Worm (Caenorhabditis elegans) whole organism, L4/young adult: ENCODE measurements around the gene srg-26.

ENCODE experiments used
- dao-5 ChIP-seq: sonication (generic microtip); optimal IDR thresholded peaks from 2 replicates; lab custom pipeline; 2016; ENCODE audit warnings: missing genotype, missing genetic modification characterization, moderate library complexity, missing compliant biosample characterization
- him-1 ChIP-seq: sonication (generic microtip); optimal IDR thresholded peaks from 2 replicates; lab custom pipeline; 2016; ENCODE audit warnings: missing genotype, missing genetic modification reagents, missing genetic modification characterization, missing compliant biosample characterization

DNA sequence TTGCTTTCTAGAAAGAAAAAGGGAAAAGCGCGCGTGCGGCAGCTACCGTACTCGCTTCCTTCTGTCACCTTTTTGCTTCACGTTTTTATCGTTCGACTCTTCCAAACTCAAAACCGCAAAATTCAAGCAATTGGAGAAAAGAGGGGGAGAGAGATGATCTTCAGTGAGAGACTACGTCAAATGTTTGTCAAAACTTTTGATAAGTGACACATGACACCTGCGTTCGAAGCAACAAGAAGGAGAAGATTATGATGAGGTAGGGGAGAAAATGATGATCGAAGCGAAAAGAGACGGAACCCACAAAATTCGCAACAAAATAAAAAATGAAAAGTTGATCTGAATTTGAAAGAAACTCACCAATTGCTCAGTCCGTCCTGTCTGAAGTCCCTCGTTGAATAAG is 12.7 kb upstream of the srg-26 start:
- TF ChIP-seq dao-5 (no peak), him-1 (tag; lab: Kevin White, UChicago) (no peak)
